Worm (Caenorhabditis elegans) whole organism, L1 larva: ENCODE data around the gene glb-30.

ENCODE experiments used
- F16B12.6 ChIP-seq: fragments of 150-350 bp; optimal IDR thresholded peaks from 2 replicates; lab custom pipeline; 2014; ENCODE audit warnings: missing biosample characterization, missing genetic modification characterization
- ceh-90 ChIP-seq: sonication (generic microtip); optimal IDR thresholded peaks from 2 replicates; lab custom pipeline; 2016; ENCODE audit warnings: missing genetic modification characterization, missing compliant biosample characterization
- dpl-1 ChIP-seq, 3 experiments: fragments of 150-350 bp in 2 of 3; sonication (generic microtip) in 1 of 3; optimal IDR thresholded peaks; 2 replicates each; lab custom pipeline; 2014 to 2017; ENCODE audit warnings: missing biosample characterization in 3 of 3, missing genetic modification characterization in 3 of 3, missing genetic modification reagents in 3 of 3
- dsc-1 ChIP-seq: sonication (generic microtip); optimal IDR thresholded peaks from 2 replicates; lab custom pipeline; 2016; ENCODE audit warnings: mild to moderate bottlenecking, missing genetic modification characterization, missing compliant biosample characterization
- egl-27 ChIP-seq, 2 experiments: fragments of 150-350 bp in 1 of 2; sonication (generic microtip); optimal IDR thresholded peaks; 3 replicates each; lab custom pipeline; 2017 to 2018; ENCODE audit warnings: missing biosample characterization in 2 of 2, missing genetic modification characterization in 2 of 2, missing genetic modification reagents in 2 of 2
- jun-1 ChIP-seq: fragments of 150-350 bp; optimal IDR thresholded peaks from 2 replicates; lab custom pipeline; 2014; ENCODE audit warnings: missing biosample characterization, missing genetic modification reagents, missing genetic modification characterization
- lin-13 ChIP-seq: fragments of 150-350 bp; optimal IDR thresholded peaks from 2 replicates; lab custom pipeline; 2014; ENCODE audit warnings: missing biosample characterization, missing genetic modification reagents, missing genetic modification characterization
- mdl-1 ChIP-seq, 2 experiments: fragments of 150-350 bp; optimal IDR thresholded peaks; 2 replicates each; lab custom pipeline; 2014 to 2017; ENCODE audit warnings: missing biosample characterization in 2 of 2, missing genetic modification characterization in 2 of 2, inconsistent platforms in 1 of 2
- mep-1 ChIP-seq: fragments of 150-350 bp; optimal IDR thresholded peaks from 2 replicates; lab custom pipeline; 2014; ENCODE audit warnings: missing biosample characterization, missing genetic modification characterization
- nhr-237 ChIP-seq: fragments of 150-350 bp; optimal IDR thresholded peaks from 2 replicates; lab custom pipeline; 2014; ENCODE audit warnings: missing biosample characterization, missing genetic modification characterization
- nhr-28 ChIP-seq: fragments of 150-350 bp; optimal IDR thresholded peaks from 2 replicates; lab custom pipeline; 2014; ENCODE audit warnings: missing biosample characterization, missing genetic modification characterization
- pag-3 ChIP-seq: sonication (generic microtip); optimal IDR thresholded peaks from 2 replicates; lab custom pipeline; 2017; ENCODE audit warnings: missing genetic modification characterization, mild to moderate bottlenecking, missing compliant biosample characterization, antibody characterized with exemption, borderline replicate concordance; ENCODE audit not compliant: insufficient read depth
- unc-62 ChIP-seq: fragments of 150-350 bp; optimal IDR thresholded peaks from 2 replicates; lab custom pipeline; 2014; ENCODE audit warnings: missing biosample characterization, missing genetic modification reagents, missing genetic modification characterization
- zag-1 ChIP-seq: fragments of 150-350 bp; optimal IDR thresholded peaks from 2 replicates; lab custom pipeline; 2014; ENCODE audit warnings: missing biosample characterization, missing genetic modification characterization

DNA sequence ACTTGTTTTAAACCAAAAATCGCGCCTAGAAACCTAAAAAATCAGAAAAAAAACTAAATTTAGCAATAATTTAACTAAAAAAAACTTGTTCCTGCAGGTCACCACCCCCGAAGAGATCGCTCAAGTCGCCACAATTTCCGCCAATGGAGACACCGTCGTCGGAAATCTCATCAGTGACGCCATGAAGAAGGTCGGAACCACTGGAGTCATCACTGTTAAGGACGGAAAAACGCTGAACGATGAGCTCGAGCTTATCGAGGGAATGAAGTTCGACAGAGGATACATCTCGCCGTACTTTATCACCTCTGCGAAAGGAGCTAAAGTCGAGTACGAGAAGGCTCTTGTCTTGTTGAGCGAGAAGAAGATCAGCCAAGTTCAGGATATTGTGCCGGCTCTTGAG, 47.1 kb downstream of the glb-30 start:
- TF ChIP-seq ceh-90 (tag; lab: Kevin White, UChicago): no peak
- no peak for TF ChIP-seq zag-1 (tag; lab: Kevin White, UChicago)
- TF ChIP-seq lin-13 (GFP tag; lab: Kevin White, UChicago): no peak
- TF ChIP-seq nhr-237: no peak
- TF ChIP-seq jun-1: no peak
- TF ChIP-seq unc-62 (GFP tag; lab: Kevin White, UChicago): no peak
- TF ChIP-seq dpl-1 (GFP tag; optimal IDR thresholded peaks at IDR 0.05; lab: Kevin White, UChicago): no peak
- no peak for TF ChIP-seq pag-3 (tag; lab: Kevin White, UChicago)
- TF ChIP-seq egl-27 (tag; optimal IDR thresholded peaks at IDR 0.05; lab: Kevin White, UChicago): no peak
- TF ChIP-seq dsc-1: no peak
- no peak for TF ChIP-seq mdl-1 (tag; optimal IDR thresholded peaks at IDR 0.05; lab: Kevin White, UChicago)
- TF ChIP-seq nhr-28 (tag; lab: Kevin White, UChicago): no peak
- TF ChIP-seq mep-1: no peak
- no peak for TF ChIP-seq F16B12.6 (tag; lab: Kevin White, UChicago)
